Fruit fly (Drosophila melanogaster): Measurements from ENCODE around the gene CkIalpha.

The CkIalpha gene

dm6 chrX:12699095-12699750, 45.8 kb downstream of the CkIalpha start (continued):
- TF ChIP-seq Jarid2 (GFP tag; optimal IDR thresholded peaks at IDR 0.05) (no peak), Dll (GFP tag; IDR thresholded peaks at IDR 0.05; ENCODE audit: partially characterized antibody) (no peak), Hr51 (GFP tag; optimal IDR thresholded peaks at IDR 0.05) (peak in 1 of 2 experiments; percentile 36), Side (GFP tag; optimal IDR thresholded peaks at IDR 0.05) (peak; percentile 9), kay (GFP tag; optimal IDR thresholded peaks at IDR 0.05) (no peak), CG13296 (GFP tag; optimal IDR thresholded peaks at IDR 0.05) (peak; percentile 31), tna (GFP tag; IDR thresholded peaks at IDR 0.05; ENCODE audit: partially characterized antibody) (no peak), mirr (GFP tag; optimal IDR thresholded peaks at IDR 0.05) (no peak), CG31365 (tag; optimal IDR thresholded peaks at IDR 0.05) (no peak), pan (optimal IDR thresholded peaks at IDR 0.05) (no peak), pan (GFP tag; optimal IDR thresholded peaks at IDR 0.05 in 1 of 2, IDR thresholded peaks at IDR 0.05 in 1 of 2) (peak in 1 of 2 experiments; percentile 40), dysf (GFP tag; IDR thresholded peaks at IDR 0.05) (0 out of 3 replicates have a peak, but pooled peaks have one; percentile 24), Lhr (GFP tag; optimal IDR thresholded peaks at IDR 0.05) (no peak), lab (GFP tag; optimal IDR thresholded peaks at IDR 0.05) (peak; percentile 55), prd (optimal IDR thresholded peaks at IDR 0.05) (no peak), prd (GFP tag; IDR thresholded peaks at IDR 0.05) (peak; percentile 73; the same call in 2 of the 3 replicates), ranshi (GFP tag; IDR thresholded peaks at IDR 0.05) (0 out of 2 replicates have a peak, but pooled peaks have one; percentile 41), Doc3 (GFP tag; IDR thresholded peaks at IDR 0.05; ENCODE audit: partially characterized antibody) (no peak), pita (GFP tag; optimal IDR thresholded peaks at IDR 0.05) (no peak), CG8478 (optimal IDR thresholded peaks at IDR 0.05) (no peak), C15 (GFP tag; IDR thresholded peaks at IDR 0.05) (0 out of 3 replicates have a peak, but pooled peaks have one; percentile 23), odd (GFP tag; optimal IDR thresholded peaks at IDR 0.05) (no peak), CG2202 (tag; optimal IDR thresholded peaks at IDR 0.05) (no peak), CG1603 (tag; optimal IDR thresholded peaks at IDR 0.05) (no peak), hbn (GFP tag; IDR thresholded peaks at IDR 0.05; ENCODE audit: partially characterized antibody) (no peak), CoRest (tag; optimal IDR thresholded peaks at IDR 0.05) (peak; percentile 43), Pdp1 (GFP tag; optimal IDR thresholded peaks at IDR 0.05) (peak; percentile 23 to 43), Bteb2 (GFP tag; optimal IDR thresholded peaks at IDR 0.05) (no peak), Trl (optimal IDR thresholded peaks at IDR 0.05) (peak; percentile 48 to 54), Trl (GFP tag; optimal IDR thresholded peaks at IDR 0.05) (peak; percentile 15), klu (GFP tag; IDR thresholded peaks at IDR 0.05) (no peak), h (optimal IDR thresholded peaks at IDR 0.05) (no peak), Dp (GFP tag; optimal IDR thresholded peaks at IDR 0.05) (no peak), ham (GFP tag; IDR thresholded peaks at IDR 0.05) (no peak), so (GFP tag; IDR thresholded peaks at IDR 0.05) (no peak), CG6765 (GFP tag; optimal IDR thresholded peaks at IDR 0.05) (no peak), CG17802 (tag; optimal IDR thresholded peaks at IDR 0.05) (no peak), eve (GFP tag; optimal IDR thresholded peaks at IDR 0.05) (no peak), Camta (GFP tag; optimal IDR thresholded peaks at IDR 0.05) (peak; percentile 27), sug (tag; optimal IDR thresholded peaks at IDR 0.05) (peak; percentile 4), ewg (GFP tag; optimal IDR thresholded peaks at IDR 0.05) (no peak), CG12104 (GFP tag; optimal IDR thresholded peaks at IDR 0.05) (peak; percentile 29), pum (GFP tag; optimal IDR thresholded peaks at IDR 0.05) (peak; percentile 40), CG11723 (GFP tag; optimal IDR thresholded peaks at IDR 0.05) (no peak), CG9932 (GFP tag; IDR thresholded peaks at IDR 0.05) (no peak), lbe (GFP tag; optimal IDR thresholded peaks at IDR 0.05) (no peak), Oaz (GFP tag; IDR thresholded peaks at IDR 0.05) (no peak), insv (GFP tag; optimal IDR thresholded peaks at IDR 0.05) (no peak), D19B (GFP tag; optimal IDR thresholded peaks at IDR 0.05) (no peak), dmrt11E (tag; optimal IDR thresholded peaks at IDR 0.05) (peak; percentile 39), NC2β (GFP tag; optimal IDR thresholded peaks at IDR 0.05) (no peak)

All from whole organism, embryonic.